Worm (Caenorhabditis elegans) whole organism, L2 larva: Measurements from ENCODE around the gene F57B7.2.

Experiments used
- aly-2 ChIP-seq: fragments of 150-350 bp; optimal IDR thresholded peaks from 2 replicates; lab custom pipeline; 2014; ENCODE audit warnings: missing biosample characterization, missing genetic modification characterization
- nhr-129 ChIP-seq: fragments of 150-350 bp; optimal IDR thresholded peaks from 2 replicates; lab custom pipeline; 2014; ENCODE audit warnings: missing biosample characterization, missing genetic modification characterization
- sma-3 ChIP-seq: sonication (generic microtip); optimal IDR thresholded peaks from 2 replicates; lab custom pipeline; 2016; ENCODE audit warnings: missing genetic modification reagents, missing genetic modification characterization, missing compliant biosample characterization

- no peak for TF ChIP-seq aly-2
- TF ChIP-seq sma-3 (GFP tag; lab: Kevin White, UChicago), result no peak
- TF ChIP-seq nhr-129 (tag; lab: Kevin White, UChicago), result no peak
Measured at ce11 chrV:11392020-11392419, 51.4 kb downstream of the F57B7.2 start, which contains the start of gene nas-16.
